Worm (Caenorhabditis elegans): ENCODE data around the gene str-56.

str-56 gene

ce11 chrV:15865839-15866238 is 6.5 kb upstream of the str-56 start, which contains the start of gene srh-293:
TSS of gene srh-293 (plus strand) at chrV:15866139.
- TF ChIP-seq C08G9.2 (tag; optimal IDR thresholded peaks at IDR 0.05) (no peak), unc-86 (tag; optimal IDR thresholded peaks at IDR 0.05) (no peak), gmeb-2 (tag; optimal IDR thresholded peaks at IDR 0.05) (no peak), ceh-30 (tag; optimal IDR thresholded peaks at IDR 0.05) (no peak), dmd-4 (tag; optimal IDR thresholded peaks at IDR 0.05; ENCODE audit: borderline replicate concordance) (no peak), ceh-2 (tag; optimal IDR thresholded peaks at IDR 0.05) (no peak), tbx-2 (tag; optimal IDR thresholded peaks at IDR 0.05) (no peak), lin-11 (tag; optimal IDR thresholded peaks at IDR 0.05) (no peak), nhr-232 (tag; optimal IDR thresholded peaks at IDR 0.05) (no peak), ets-4 (tag; optimal IDR thresholded peaks at IDR 0.05) (no peak), ceh-34 (tag; optimal IDR thresholded peaks at IDR 0.05) (no peak), zip-5 (tag; optimal IDR thresholded peaks at IDR 0.05) (no peak), madf-2 (tag; optimal IDR thresholded peaks at IDR 0.05) (no peak), lim-6 (tag; optimal IDR thresholded peaks at IDR 0.05) (no peak), T23F11.4 (GFP tag; optimal IDR thresholded peaks at IDR 0.05) (no peak), pros-1 (tag; optimal IDR thresholded peaks at IDR 0.05) (no peak), rnt-1 (tag; optimal IDR thresholded peaks at IDR 0.05) (no peak)

DNA sequence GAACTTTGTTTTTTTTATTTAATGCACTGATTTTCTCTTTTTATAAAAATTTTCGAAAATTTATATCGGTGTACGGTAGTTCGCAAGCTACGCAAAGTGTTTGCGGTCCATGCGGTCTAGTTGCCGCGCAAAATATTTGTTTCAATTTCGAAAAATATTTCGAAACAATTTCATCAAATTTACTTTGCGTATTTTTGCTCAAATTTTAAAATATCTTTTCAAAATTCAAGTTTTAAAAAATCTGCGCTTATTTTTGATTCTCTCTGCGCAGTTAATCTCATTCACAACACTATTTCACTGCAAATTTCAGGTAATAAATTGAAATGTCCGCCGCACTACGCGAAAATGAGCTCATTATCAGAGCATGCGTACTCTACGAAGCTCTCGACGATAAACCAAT is 5.0 kb upstream of the str-56 start, which contains the start of gene fbxa-197:
fbxa-197 (plus strand) TSS at position 301 of the 400 bp plus-strand sequence.
- no peak for TF ChIP-seq sox-2 (GFP tag; IDR thresholded peaks at IDR 0.05)
- TF ChIP-seq ceh-18 (tag; optimal IDR thresholded peaks at IDR 0.05): no peak
- TF ChIP-seq ceh-31 (tag; optimal IDR thresholded peaks at IDR 0.05): no peak
- TF ChIP-seq fkh-10 (GFP tag; optimal IDR thresholded peaks at IDR 0.05): no peak
- no peak for TF ChIP-seq ttx-3 (tag; optimal IDR thresholded peaks at IDR 0.05)
- no peak for TF ChIP-seq tbx-2 (tag; optimal IDR thresholded peaks at IDR 0.05)
- no peak for TF ChIP-seq sox-4 (tag; optimal IDR thresholded peaks at IDR 0.05)
- no peak for TF ChIP-seq unc-42 (tag; optimal IDR thresholded peaks at IDR 0.05)
- TF ChIP-seq ceh-2 (tag; optimal IDR thresholded peaks at IDR 0.05): no peak
- TF ChIP-seq K02D7.2 (tag; optimal IDR thresholded peaks at IDR 0.05): no peak
- no peak for TF ChIP-seq dmd-4 (tag; optimal IDR thresholded peaks at IDR 0.05; ENCODE audit: borderline replicate concordance)
- no peak for TF ChIP-seq sdc-2 (tag; optimal IDR thresholded peaks at IDR 0.05)
- no peak for TF ChIP-seq fax-1 (tag; optimal IDR thresholded peaks at IDR 0.05)
- TF ChIP-seq ceh-9 (tag; optimal IDR thresholded peaks at IDR 0.05): no peak

DNA sequence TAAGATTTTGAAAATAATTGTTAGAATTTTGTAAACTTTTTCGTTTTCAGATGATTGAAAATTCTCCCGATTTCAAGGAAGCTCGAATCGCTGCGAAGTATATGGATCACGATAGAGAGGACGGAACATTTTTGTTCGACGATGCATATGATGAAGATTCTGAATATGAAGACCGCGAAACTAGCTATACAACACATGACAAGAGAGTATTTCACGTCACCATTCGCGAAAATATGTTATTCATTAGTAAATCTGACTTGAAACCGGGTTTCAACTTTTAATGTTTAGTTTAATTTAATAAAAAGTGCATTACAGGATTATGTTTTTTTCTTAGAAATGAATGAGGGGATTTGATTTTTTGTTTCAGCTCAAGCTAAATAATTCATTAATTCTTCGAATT is 2.0 kb upstream of the str-56 start, which contains the start of gene str-57:
str-57 (plus strand) TSS at position 301 of the 400 bp plus-strand sequence.
- TF ChIP-seq ref-2 (tag; optimal IDR thresholded peaks at IDR 0.05) (no peak), tbx-2 (tag; optimal IDR thresholded peaks at IDR 0.05) (no peak), ttx-3 (tag; optimal IDR thresholded peaks at IDR 0.05) (no peak), ceh-9 (tag; optimal IDR thresholded peaks at IDR 0.05) (no peak), madf-2 (tag; optimal IDR thresholded peaks at IDR 0.05) (no peak), mec-3 (tag; optimal IDR thresholded peaks at IDR 0.05; ENCODE audit: borderline replicate concordance) (no peak), nfya-1 (tag; optimal IDR thresholded peaks at IDR 0.05) (no peak), pax-1 (tag; optimal IDR thresholded peaks at IDR 0.05) (no peak), npax-4 (tag; optimal IDR thresholded peaks at IDR 0.05) (no peak), ets-4 (tag; optimal IDR thresholded peaks at IDR 0.05) (no peak), lin-11 (tag; optimal IDR thresholded peaks at IDR 0.05) (no peak), fkh-6 (tag; optimal IDR thresholded peaks at IDR 0.05) (no peak), F13H6.1 (tag; optimal IDR thresholded peaks at IDR 0.05) (no peak), ceh-24 (tag; optimal IDR thresholded peaks at IDR 0.05) (no peak), hlh-8 (tag; optimal IDR thresholded peaks at IDR 0.05) (no peak), gmeb-2 (tag; optimal IDR thresholded peaks at IDR 0.05) (no peak), ahr-1 (tag; optimal IDR thresholded peaks at IDR 0.05) (no peak), fkh-10 (GFP tag; optimal IDR thresholded peaks at IDR 0.05) (no peak)

- TF ChIP-seq pag-3 (tag; optimal IDR thresholded peaks at IDR 0.05; ENCODE audit: borderline replicate concordance): peak; percentile 96
- TF ChIP-seq nhr-11 (tag; optimal IDR thresholded peaks at IDR 0.05): no peak
- peak; percentile 98 for TF ChIP-seq madf-2 (tag; optimal IDR thresholded peaks at IDR 0.05)
- peak; percentile 96 for TF ChIP-seq dve-1 (tag; optimal IDR thresholded peaks at IDR 0.05)
- TF ChIP-seq fkh-6 (tag; optimal IDR thresholded peaks at IDR 0.05): peak; percentile 97
- peak; percentile 99 for TF ChIP-seq hlh-13 (GFP tag; optimal IDR thresholded peaks at IDR 0.05)
- TF ChIP-seq odd-2 (tag; optimal IDR thresholded peaks at IDR 0.05): peak; percentile 91
- peak; percentile 98 for TF ChIP-seq rnt-1 (tag; optimal IDR thresholded peaks at IDR 0.05)
- peak; percentile 99 for TF ChIP-seq ceh-19 (GFP tag; optimal IDR thresholded peaks at IDR 0.05)
- TF ChIP-seq pros-1 (tag; optimal IDR thresholded peaks at IDR 0.05): peak; percentile 56
- TF ChIP-seq C38D4.7 (GFP tag; optimal IDR thresholded peaks at IDR 0.05): peak; percentile 98
- peak; percentile 99 for TF ChIP-seq unc-3 (GFP tag; conservative IDR thresholded peaks at IDR 0.05)
- peak; percentile 99 for TF ChIP-seq unc-3 (tag; optimal IDR thresholded peaks at IDR 0.05)
- peak; percentile 88 for TF ChIP-seq ets-4 (tag; optimal IDR thresholded peaks at IDR 0.05)
- peak; percentile 98 for TF ChIP-seq hlh-15 (tag; optimal IDR thresholded peaks at IDR 0.05)
- TF ChIP-seq ceh-9 (tag; optimal IDR thresholded peaks at IDR 0.05): peak; percentile 98
- peak; percentile 97 for TF ChIP-seq C08G9.2 (tag; optimal IDR thresholded peaks at IDR 0.05)
Measured at ce11 chrV:15873762-15874161, 1.4 kb downstream of the str-56 start.
